Worm (Caenorhabditis elegans) whole organism, midembryonic: ENCODE measurements around the gene rme-1.

Source experiments
- flt-1 ChIP-seq: fragments of 200-800 bp; sonication (Bioruptor generic); IDR thresholded peaks from 2 replicates; pipeline ENCODE4 v1.3.6; 2022; ENCODE audit warnings: missing genetic modification characterization, missing compliant biosample characterization
- med-1 ChIP-seq: sonication (generic microtip); optimal IDR thresholded peaks from 2 replicates; lab custom pipeline; 2017; ENCODE audit warnings: missing genetic modification characterization, mild to moderate bottlenecking, missing compliant biosample characterization, antibody characterized with exemption, missing genetic modification reagents; ENCODE audit not compliant: insufficient read depth
- ztf-29 ChIP-seq: fragments of 200-800 bp; sonication (Bioruptor generic); IDR thresholded peaks from 2 replicates; pipeline ENCODE4 v1.3.6; 2022; ENCODE audit warnings: missing genetic modification reagents, missing genetic modification characterization, missing compliant biosample characterization

DNA sequence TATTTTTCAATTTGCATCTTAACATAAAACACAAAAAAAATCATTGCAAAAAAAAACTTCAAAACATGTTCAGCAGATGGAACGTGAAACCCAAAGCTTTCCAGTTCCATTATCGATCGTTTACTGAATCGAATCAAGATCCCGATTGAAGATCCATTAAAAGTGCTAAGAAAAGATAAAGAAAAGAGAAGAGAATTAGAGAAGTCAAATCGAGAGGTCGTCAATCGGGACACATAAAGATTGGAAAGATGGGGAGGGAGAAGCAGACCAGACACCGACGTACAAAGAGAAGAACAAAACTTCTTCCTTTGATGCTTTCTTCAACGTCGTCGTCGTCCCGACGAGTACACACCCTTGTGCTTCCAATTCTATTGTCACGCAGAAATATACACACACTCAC is 24.2 kb downstream of the rme-1 start:
- TF ChIP-seq flt-1 (GFP tag; lab: Robert Waterston, UW) (no peak), med-1 (no peak), ztf-29 (GFP tag; lab: Robert Waterston, UW) (no peak)
